Fruit fly (Drosophila melanogaster) whole organism, adult: ENCODE measurements around the gene FarO.

Experiments used
- CG11617 ChIP-seq: fragments of 200-800 bp; sonication (Bioruptor generic); optimal IDR thresholded peaks from 2 replicates; lab custom pipeline; 2017; ENCODE audit warnings: mild to moderate bottlenecking, missing biosample characterization, missing genetic modification reagents, missing genetic modification characterization
- CG12768 ChIP-seq: fragments of 200-800 bp; sonication (Bioruptor generic); optimal IDR thresholded peaks from 2 replicates; lab custom pipeline; 2017; ENCODE audit warnings: missing biosample characterization, missing genetic modification characterization, mild to moderate bottlenecking, moderate library complexity, missing genetic modification reagents
- CG14711 ChIP-seq: fragments of 200-800 bp; sonication (Bioruptor generic); optimal IDR thresholded peaks from 2 replicates; lab custom pipeline; 2018; ENCODE audit warnings: missing biosample characterization, mild to moderate bottlenecking, missing genetic modification characterization, moderate library complexity
- CG1620 ChIP-seq: fragments of 200-800 bp; sonication (Bioruptor generic); optimal IDR thresholded peaks from 2 replicates; lab custom pipeline; 2016; ENCODE audit warnings: missing biosample characterization, missing genetic modification characterization
- CG33017 ChIP-seq: fragments of 200-800 bp; sonication (Bioruptor generic); optimal IDR thresholded peaks from 2 replicates; lab custom pipeline; 2018; ENCODE audit warnings: missing biosample characterization, mild to moderate bottlenecking, missing genetic modification characterization, moderate library complexity
- CG5204 ChIP-seq: fragments of 200-800 bp; sonication (Bioruptor generic); optimal IDR thresholded peaks from 2 replicates; lab custom pipeline; 2016; ENCODE audit warnings: missing biosample characterization, missing genetic modification characterization
- CG7045 ChIP-seq: fragments of 200-800 bp; sonication (Bioruptor generic); optimal IDR thresholded peaks from 2 replicates; lab custom pipeline; 2017; ENCODE audit warnings: missing biosample characterization, mild to moderate bottlenecking, missing genetic modification characterization
- CG7101 ChIP-seq: fragments of 200-800 bp; sonication (Bioruptor generic); optimal IDR thresholded peaks from 2 replicates; lab custom pipeline; 2018; ENCODE audit warnings: missing biosample characterization, mild to moderate bottlenecking, missing genetic modification characterization, moderate library complexity
- Clk ChIP-seq: fragments of 200-800 bp; sonication (Bioruptor generic); optimal IDR thresholded peaks from 2 replicates; lab custom pipeline; 2017; ENCODE audit warnings: missing biosample characterization, missing genetic modification characterization
- Crg-1 ChIP-seq: fragments of 200-800 bp; sonication (Bioruptor generic); optimal IDR thresholded peaks from 2 replicates; lab custom pipeline; 2016; ENCODE audit warnings: missing biosample characterization, missing genetic modification characterization
- Hr96 ChIP-seq: fragments of 200-800 bp; sonication (Bioruptor generic); optimal IDR thresholded peaks from 2 replicates; lab custom pipeline; 2016; ENCODE audit warnings: missing biosample characterization, missing genetic modification characterization
- Mnt ChIP-seq: fragments of 200-800 bp; sonication (Bioruptor generic); optimal IDR thresholded peaks from 2 replicates; lab custom pipeline; 2016; ENCODE audit warnings: missing biosample characterization, mild to moderate bottlenecking, missing genetic modification characterization
- bab1 ChIP-seq: fragments of 200-800 bp; sonication (Bioruptor generic); optimal IDR thresholded peaks from 3 replicates; lab custom pipeline; 2019; ENCODE audit warnings: missing biosample characterization, mild to moderate bottlenecking, missing genetic modification characterization, moderate library complexity
- cic ChIP-seq: fragments of 200-800 bp; sonication (Bioruptor generic); optimal IDR thresholded peaks from 2 replicates; lab custom pipeline; 2017; ENCODE audit warnings: missing biosample characterization, mild to moderate bottlenecking, missing genetic modification characterization, moderate library complexity
- cnc ChIP-seq, 2 experiments: fragments of >200 bp; optimal IDR thresholded peaks; 2 replicates each; lab custom pipeline; 2017
- kay ChIP-seq: fragments of 200-800 bp; sonication (Bioruptor generic); peaks from one replicate; lab custom pipeline; 2016; ENCODE audit warnings: missing biosample characterization, missing genetic modification characterization, borderline replicate concordance
- ovo ChIP-seq: fragments of 200-800 bp; sonication (Bioruptor generic); optimal IDR thresholded peaks from 2 replicates; lab custom pipeline; 2016; ENCODE audit warnings: missing biosample characterization, missing genetic modification characterization
- pad ChIP-seq: fragments of 200-800 bp; sonication (Bioruptor generic); optimal IDR thresholded peaks from 3 replicates; lab custom pipeline; 2017; ENCODE audit warnings: missing biosample characterization, missing genetic modification characterization, mild to moderate bottlenecking, moderate library complexity, missing genetic modification reagents
- tj ChIP-seq: fragments of 200-800 bp; sonication (Bioruptor generic); optimal IDR thresholded peaks from 3 replicates; lab custom pipeline; 2017; ENCODE audit warnings: missing biosample characterization, mild to moderate bottlenecking, missing genetic modification characterization, moderate library complexity
- toe ChIP-seq: fragments of 200-800 bp; sonication (Bioruptor generic); optimal IDR thresholded peaks from 2 replicates; lab custom pipeline; 2016; ENCODE audit warnings: missing biosample characterization, missing genetic modification characterization

The FarO gene

dm6 chrX:2213759-2214406, 10.2 kb upstream of the FarO start, which contains the start of gene SmydA-8:
Gene SmydA-8, minus strand, starts transcription at chrX:2213809.
- TF ChIP-seq bab1 (peak; percentile 31), CG5204 (GFP tag; lab: Kevin White, UChicago) (no peak), CG14711 (no peak), CG1620 (no peak), Crg-1 (no peak), CG7045 (GFP tag; lab: Kevin White, UChicago) (no peak), Clk (GFP tag; lab: Kevin White, UChicago) (no peak), CG33017 (tag; lab: Kevin White, UChicago) (no peak), kay (GFP tag; lab: Kevin White, UChicago) (peak; percentile 45)

DNA sequence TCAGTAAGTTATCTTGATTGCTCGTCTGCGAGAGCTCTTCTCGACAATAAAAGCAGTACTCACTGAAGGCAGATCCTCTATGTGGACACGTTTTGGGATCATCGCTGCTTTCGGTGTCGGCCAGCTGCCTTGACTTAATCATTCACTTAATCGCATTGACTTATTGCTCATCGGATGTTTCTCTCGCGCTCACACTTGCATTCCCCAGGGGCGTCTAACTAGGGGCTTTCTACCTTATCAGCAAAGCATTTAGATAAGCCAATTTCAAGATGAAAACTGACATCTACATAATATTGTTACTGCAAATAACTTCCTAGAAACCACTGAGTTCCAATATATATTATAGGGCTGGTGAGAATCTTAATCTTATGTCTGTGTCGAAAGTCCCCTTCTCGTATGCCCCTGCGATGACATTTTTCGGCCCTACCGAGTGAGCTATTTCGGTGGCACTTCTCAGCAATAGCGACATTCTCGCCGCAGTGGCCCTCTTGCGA, 8.7 kb upstream of the FarO start:
- TF ChIP-seq Clk (GFP tag; lab: Kevin White, UChicago) (no peak), Hr96 (peak; percentile 17), CG14711 (peak; percentile 12), CG12768 (GFP tag; lab: Kevin White, UChicago) (no peak), bab1 (no peak), CG1620 (no peak)

dm6 chrX:2208641-2209241, 5.1 kb upstream of the FarO start:
- TF ChIP-seq tj (GFP tag; lab: Kevin White, UChicago) (no peak), CG33017 (tag; lab: Kevin White, UChicago) (no peak), ovo (no peak), toe (GFP tag; lab: Kevin White, UChicago) (no peak), CG11617 (GFP tag; lab: Kevin White, UChicago) (no peak), pad (GFP tag; lab: Kevin White, UChicago) (no peak), Crg-1 (no peak), Hr96 (no peak), CG1620 (no peak)

DNA sequence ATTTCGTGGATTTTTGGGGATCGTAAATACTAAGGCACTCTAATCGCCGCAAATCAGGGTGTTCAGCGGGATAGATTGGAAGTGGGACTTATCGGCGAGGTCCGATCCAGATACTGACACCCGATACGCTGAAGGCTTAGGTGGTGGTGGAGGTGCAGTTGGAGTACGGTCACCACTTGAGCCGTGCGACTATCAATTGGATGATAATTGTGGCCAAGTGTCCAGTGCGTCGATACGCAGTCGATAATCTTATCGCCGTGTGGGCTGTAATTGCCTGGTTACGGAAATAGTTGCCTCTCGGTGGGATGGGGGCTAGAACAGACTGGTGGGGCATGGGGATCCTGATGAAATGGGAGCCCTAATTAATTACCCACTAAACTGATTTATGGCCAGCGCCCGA, 4.4 kb downstream of the FarO start:
- TF ChIP-seq CG1620, result no peak
- TF ChIP-seq cic, result peak; percentile 53
- no peak for TF ChIP-seq bab1
- TF ChIP-seq Crg-1, result no peak
- no peak for TF ChIP-seq ovo
- no peak for TF ChIP-seq CG7101 (tag; lab: Kevin White, UChicago)
- peak; percentile 14 for TF ChIP-seq Mnt
- peak; percentile 10 for TF ChIP-seq pad (GFP tag; lab: Kevin White, UChicago)
- TF ChIP-seq Hr96, result no peak
- no peak for TF ChIP-seq tj (GFP tag; lab: Kevin White, UChicago)
- peak; percentile 6 for TF ChIP-seq CG12768 (GFP tag; lab: Kevin White, UChicago)

DNA sequence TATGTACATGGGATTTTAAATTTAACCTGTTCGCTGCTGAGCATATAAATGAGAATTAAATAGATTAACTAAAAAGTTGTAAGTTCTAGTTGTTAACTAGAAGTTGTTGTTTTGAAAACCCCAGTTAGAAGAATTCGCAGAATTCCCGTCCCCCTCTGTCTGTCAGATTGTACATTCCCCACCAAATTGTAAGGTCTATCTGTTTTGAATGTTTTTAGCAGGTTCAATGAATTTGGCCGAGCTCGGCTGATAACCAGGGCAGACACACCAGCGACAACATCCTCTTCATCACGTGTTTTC, 5.4 kb downstream of the FarO start:
- TF ChIP-seq CG12768 (GFP tag; lab: Kevin White, UChicago), result no peak
- no peak for TF ChIP-seq tj (GFP tag; lab: Kevin White, UChicago)
- TF ChIP-seq bab1, result no peak
- no peak for TF ChIP-seq Mnt
- TF ChIP-seq CG1620, result no peak
- TF ChIP-seq ovo, result no peak
- TF ChIP-seq Hr96, result no peak

DNA sequence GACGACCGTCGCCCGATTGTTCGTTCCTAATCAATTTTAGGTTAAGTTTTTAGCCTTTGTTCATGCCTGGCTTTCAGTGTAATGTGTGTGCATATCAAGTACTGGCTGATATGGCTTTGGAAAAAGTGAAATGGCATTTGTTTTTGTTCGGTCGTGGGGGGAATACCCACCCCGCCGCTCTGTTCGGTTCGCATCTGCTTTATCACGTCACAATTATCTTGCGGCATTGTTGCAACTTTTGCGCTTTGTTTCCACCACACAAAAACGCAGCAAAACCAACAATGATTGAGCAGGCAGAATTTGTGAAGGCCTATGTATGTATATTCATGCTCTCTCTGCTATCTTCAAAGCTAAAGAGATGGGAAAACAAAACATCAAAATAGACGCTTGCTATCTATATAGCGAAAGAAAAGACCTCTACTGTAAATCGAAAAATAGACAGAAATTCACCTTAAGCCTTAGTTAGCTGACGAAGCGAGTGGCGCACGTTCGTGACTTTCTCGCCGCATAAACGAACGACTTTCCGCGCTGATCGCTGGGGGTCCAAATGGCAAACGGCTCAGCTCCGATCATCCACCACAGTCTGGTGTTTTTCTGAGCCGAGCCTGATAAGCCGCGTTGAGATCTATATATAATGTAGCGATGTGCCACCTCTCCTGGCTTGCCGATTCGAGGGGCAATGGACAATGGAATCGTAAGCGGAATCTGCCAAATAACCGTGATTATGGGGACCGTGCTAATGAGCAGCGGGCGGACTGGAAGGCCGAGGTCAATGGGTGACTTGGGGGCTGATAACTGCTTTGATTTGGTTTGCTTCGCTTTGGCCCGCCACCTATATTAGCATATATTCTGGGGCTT, 6.0 kb downstream of the FarO start:
- TF ChIP-seq CG7101 (tag; lab: Kevin White, UChicago) (no peak), Hr96 (no peak), CG11617 (GFP tag; lab: Kevin White, UChicago) (no peak), Clk (GFP tag; lab: Kevin White, UChicago) (no peak), CG12768 (GFP tag; lab: Kevin White, UChicago) (no peak), CG14711 (no peak), pad (GFP tag; lab: Kevin White, UChicago) (no peak), CG7045 (GFP tag; lab: Kevin White, UChicago) (no peak), Crg-1 (no peak), bab1 (no peak), cic (no peak), CG33017 (tag; lab: Kevin White, UChicago) (no peak), CG5204 (GFP tag; lab: Kevin White, UChicago) (no peak), tj (GFP tag; lab: Kevin White, UChicago) (no peak), cnc (optimal IDR thresholded peaks at IDR 0.05; lab: Kevin White, UChicago) (no peak), ovo (no peak)

DNA sequence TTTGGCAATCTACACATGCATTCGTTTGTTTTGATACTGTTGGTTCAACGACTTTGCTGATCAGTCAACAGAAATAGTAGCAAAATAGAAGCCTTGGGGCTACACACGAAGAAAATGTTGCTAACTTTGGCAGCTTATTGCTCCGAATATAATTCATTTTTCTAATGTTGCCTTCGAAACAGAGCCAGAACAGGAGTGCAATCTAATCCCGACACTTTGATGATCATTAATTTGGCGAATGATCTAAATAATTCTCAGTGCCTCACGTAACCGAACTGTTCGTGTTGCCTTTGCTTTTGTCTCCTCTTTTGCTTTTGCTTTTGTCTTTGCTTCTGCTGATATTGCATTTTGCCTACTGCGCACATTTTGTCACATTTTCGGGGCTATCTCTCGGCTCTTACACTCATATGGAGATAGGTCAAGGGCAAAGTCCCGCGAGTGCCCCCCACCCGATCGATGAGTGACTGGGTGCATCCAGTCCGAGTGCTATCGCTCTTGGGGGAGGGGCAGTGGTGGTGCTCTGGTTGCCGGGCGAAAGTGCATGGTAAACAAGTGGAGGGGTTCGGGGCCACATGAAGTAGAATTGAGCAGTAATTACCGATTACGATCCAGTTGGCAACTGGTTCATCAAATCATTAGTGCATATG, 7.5 kb downstream of the FarO start:
- TF ChIP-seq ovo, result no peak
- no peak for TF ChIP-seq Mnt
- TF ChIP-seq Crg-1, result no peak
- no peak for TF ChIP-seq toe (GFP tag; lab: Kevin White, UChicago)
- TF ChIP-seq bab1, result peak; percentile 90
- TF ChIP-seq CG14711, result peak; percentile 71
- TF ChIP-seq cic, result no peak
- peak; percentile 41 for TF ChIP-seq Hr96
- no peak for TF ChIP-seq Clk (GFP tag; lab: Kevin White, UChicago)
- TF ChIP-seq CG11617 (GFP tag; lab: Kevin White, UChicago), result peak; percentile 25
- TF ChIP-seq cnc (optimal IDR thresholded peaks at IDR 0.05; lab: Kevin White, UChicago), result no peak
- no peak for TF ChIP-seq kay (GFP tag; lab: Kevin White, UChicago)
- no peak for TF ChIP-seq CG1620
- TF ChIP-seq CG33017 (tag; lab: Kevin White, UChicago), result no peak
- TF ChIP-seq CG7045 (GFP tag; lab: Kevin White, UChicago), result no peak
- no peak for TF ChIP-seq CG12768 (GFP tag; lab: Kevin White, UChicago)
- TF ChIP-seq tj (GFP tag; lab: Kevin White, UChicago), result peak; percentile 90
- TF ChIP-seq pad (GFP tag; lab: Kevin White, UChicago), result peak; percentile 27
- no peak for TF ChIP-seq CG5204 (GFP tag; lab: Kevin White, UChicago)
- TF ChIP-seq CG7101 (tag; lab: Kevin White, UChicago), result peak; percentile 71
